Worm (Caenorhabditis elegans): Measurements from ENCODE around the gene fig-1.

The fig-1 gene

DNA sequence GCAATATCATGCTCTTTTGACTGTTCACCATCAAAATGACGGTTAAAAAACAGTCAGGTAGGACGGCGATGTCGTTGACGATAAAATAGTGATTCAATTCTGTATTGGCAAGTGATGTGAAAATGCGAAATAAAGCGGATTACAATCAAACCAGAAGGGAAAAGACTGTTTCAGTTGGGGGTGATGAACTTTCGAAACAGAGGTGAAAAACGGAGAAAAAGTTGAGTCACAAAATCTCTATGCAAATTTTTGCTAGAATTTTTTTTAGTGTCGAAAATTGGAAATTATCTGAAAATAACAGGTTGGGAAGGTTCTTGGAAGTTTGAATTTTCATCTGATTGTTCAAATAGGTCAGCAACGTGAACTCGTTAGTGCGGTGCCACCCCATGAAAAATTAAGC lies 59.3 kb downstream of the fig-1 start, which contains the start of gene nas-31:
nas-31 (minus strand) TSS at position 101 of the 400 bp plus-strand sequence.
- TF ChIP-seq ztf-29 (GFP tag; IDR thresholded peaks at IDR 0.05) (no peak), tab-1 (GFP tag; IDR thresholded peaks at IDR 0.05) (no peak), ref-1 (GFP tag; conservative IDR thresholded peaks at IDR 0.05) (no peak), cog-1 (tag; optimal IDR thresholded peaks at IDR 0.05) (no peak), med-1 (GFP tag; optimal IDR thresholded peaks at IDR 0.05; ENCODE audit: insufficient read depth) (no peak), T22C8.4 (GFP tag; IDR thresholded peaks at IDR 0.05) (no peak), klf-2 (GFP tag; conservative IDR thresholded peaks at IDR 0.05) (no peak), ztf-23 (GFP tag; IDR thresholded peaks at IDR 0.05) (no peak), flt-1 (GFP tag; IDR thresholded peaks at IDR 0.05) (no peak)
